Fruit fly (Drosophila melanogaster) whole organism, wandering third instar larva: ENCODE data around the gene Kots.

Experiments
- Abd-B ChIP-seq: fragments of >200 bp; optimal IDR thresholded peaks from 2 replicates; lab custom pipeline; 2017; ENCODE audit warnings: missing biosample characterization, missing genetic modification characterization
- CG32264 ChIP-seq: fragments of 200-800 bp; sonication (Bioruptor generic); optimal IDR thresholded peaks from 2 replicates; lab custom pipeline; 2016; ENCODE audit warnings: missing biosample characterization, missing genetic modification characterization
- CG9705 ChIP-seq: fragments of 200-800 bp; sonication (Bioruptor generic); optimal IDR thresholded peaks from 2 replicates; lab custom pipeline; 2018; ENCODE audit warnings: missing biosample characterization, mild to moderate bottlenecking, missing genetic modification characterization
- CrebA ChIP-seq: fragments of 200-800 bp; sonication (Bioruptor generic); optimal IDR thresholded peaks from 2 replicates; lab custom pipeline; 2016; ENCODE audit warnings: missing biosample characterization, mild to moderate bottlenecking, missing genetic modification characterization, borderline replicate concordance
- Dfd ChIP-seq: fragments of >200 bp; optimal IDR thresholded peaks from 2 replicates; lab custom pipeline; 2017; ENCODE audit warnings: missing biosample characterization, missing genetic modification characterization
- GATAd ChIP-seq: sonication (Bioruptor generic); optimal IDR thresholded peaks from 2 replicates; lab custom pipeline; 2016; ENCODE audit warnings: missing biosample characterization, missing genetic modification characterization
- Hnf4 ChIP-seq: fragments of 200-800 bp; sonication (Bioruptor generic); optimal IDR thresholded peaks from 2 replicates; lab custom pipeline; 2016; ENCODE audit warnings: missing biosample characterization, mild to moderate bottlenecking, missing genetic modification characterization
- Hr83 ChIP-seq: fragments of 200-300 bp; sonication (Bioruptor generic); optimal IDR thresholded peaks from 2 replicates; lab custom pipeline; 2016; ENCODE audit warnings: missing biosample characterization, mild to moderate bottlenecking, missing genetic modification characterization, moderate library complexity; ENCODE audit not compliant: poor library complexity, severe bottlenecking
- Jra ChIP-seq: sonication (Bioruptor generic); optimal IDR thresholded peaks from 2 replicates; lab custom pipeline; 2016; ENCODE audit warnings: missing biosample characterization, missing genetic modification characterization
- Mio ChIP-seq: sonication (Bioruptor generic); optimal IDR thresholded peaks from 2 replicates; lab custom pipeline; 2016; ENCODE audit warnings: missing biosample characterization, missing genetic modification characterization
- N ChIP-seq: fragments of >200 bp; optimal IDR thresholded peaks from 2 replicates; lab custom pipeline; 2018; ENCODE audit warnings: missing biosample characterization, missing external identifiers, missing genetic modification characterization
- OdsH ChIP-seq: fragments of 200-800 bp; sonication (Bioruptor generic); optimal IDR thresholded peaks from 2 replicates; lab custom pipeline; 2016; ENCODE audit warnings: missing biosample characterization, mild to moderate bottlenecking, missing genetic modification characterization
- Rel ChIP-seq, 2 experiments: fragments of 200-800 bp; sonication (Bioruptor generic) in 1 of 2; optimal IDR thresholded peaks; 2 replicates in 1 of 2; 3 replicates in 1 of 2; lab custom pipeline; 2016 to 2019; ENCODE audit warnings: mild to moderate bottlenecking in 2 of 2, missing biosample characterization in 2 of 2, missing genetic modification characterization in 2 of 2, moderate library complexity in 1 of 2
- Sp1 ChIP-seq: fragments of 200-800 bp; sonication (Bioruptor generic); optimal IDR thresholded peaks from 3 replicates; lab custom pipeline; 2019; ENCODE audit warnings: missing biosample characterization, mild to moderate bottlenecking, missing genetic modification characterization, moderate library complexity
- Vsx2 ChIP-seq: fragments of 200-300, 225-300 bp; sonication (Bioruptor generic); optimal IDR thresholded peaks from 2 replicates; lab custom pipeline; 2018; ENCODE audit warnings: missing biosample characterization, missing genetic modification characterization; ENCODE audit not compliant: partially characterized antibody
- br ChIP-seq: fragments of 200-800 bp; sonication (Bioruptor generic); optimal IDR thresholded peaks from 2 replicates; lab custom pipeline; 2016; ENCODE audit warnings: missing biosample characterization, missing genetic modification characterization
- brk ChIP-seq: fragments of 200-800 bp; sonication (Bioruptor generic); optimal IDR thresholded peaks from 2 replicates; lab custom pipeline; 2016; ENCODE audit warnings: missing biosample characterization, mild to moderate bottlenecking, missing genetic modification characterization
- dl ChIP-seq, 2 experiments: fragments of 175-275, 200-275 bp in 1 of 2; fragments of 200-275 bp in 1 of 2; sonication (Bioruptor generic); optimal IDR thresholded peaks; lab custom pipeline; 2018; ENCODE audit warnings: mild to moderate bottlenecking in 2 of 2, missing biosample characterization in 2 of 2, missing genetic modification characterization in 2 of 2, moderate library complexity in 2 of 2; ENCODE audit not compliant: partially characterized antibody in 2 of 2, insufficient read depth in 1 of 2
- dmrt93B ChIP-seq: fragments of 200-800 bp; sonication (Bioruptor generic); optimal IDR thresholded peaks from 2 replicates; lab custom pipeline; 2018; ENCODE audit warnings: missing biosample characterization, mild to moderate bottlenecking, missing genetic modification characterization
- ey ChIP-seq: fragments of 200-800 bp; sonication (Bioruptor generic); optimal IDR thresholded peaks from 2 replicates; lab custom pipeline; 2016; ENCODE audit warnings: missing biosample characterization, missing genetic modification characterization
- foxo ChIP-seq, 2 experiments: fragments of 200-800 bp; sonication (Bioruptor generic); optimal IDR thresholded peaks; 2 replicates in 1 of 2; 3 replicates in 1 of 2; lab custom pipeline; 2016 to 2017; ENCODE audit warnings: missing biosample characterization in 2 of 2, missing genetic modification characterization in 2 of 2
- fru ChIP-seq: fragments of 200-800 bp; sonication (Bioruptor generic); optimal IDR thresholded peaks from 3 replicates; lab custom pipeline; 2016; ENCODE audit warnings: missing biosample characterization, mild to moderate bottlenecking, missing genetic modification characterization
- h ChIP-seq: fragments of 200-800 bp; sonication (Bioruptor generic); optimal IDR thresholded peaks from 3 replicates; lab custom pipeline; 2016; ENCODE audit warnings: missing biosample characterization, mild to moderate bottlenecking, missing genetic modification characterization
- jim ChIP-seq: fragments of 175-275, 200-325 bp; sonication (Bioruptor generic); optimal IDR thresholded peaks from 2 replicates; lab custom pipeline; 2016; ENCODE audit warnings: missing biosample characterization, mild to moderate bottlenecking, missing genetic modification characterization
- lola ChIP-seq: fragments of >200 bp; optimal IDR thresholded peaks from 2 replicates; lab custom pipeline; 2017; ENCODE audit warnings: missing biosample characterization, missing genetic modification characterization
- pan ChIP-seq: fragments of >200 bp; optimal IDR thresholded peaks from 2 replicates; lab custom pipeline; 2017
- psq ChIP-seq: fragments of 200-800 bp; sonication (Bioruptor generic); optimal IDR thresholded peaks from 3 replicates; lab custom pipeline; 2017; ENCODE audit warnings: missing biosample characterization, mild to moderate bottlenecking, missing genetic modification characterization, moderate library complexity
- rgr ChIP-seq: fragments of 200-800 bp; sonication (Bioruptor generic); optimal IDR thresholded peaks from 3 replicates; lab custom pipeline; 2016; ENCODE audit warnings: missing biosample characterization, mild to moderate bottlenecking, missing genetic modification characterization
- sage ChIP-seq: fragments of 200-800 bp; sonication (Bioruptor generic); optimal IDR thresholded peaks from 2 replicates; lab custom pipeline; 2016; ENCODE audit warnings: missing biosample characterization, mild to moderate bottlenecking, missing genetic modification characterization
- sv ChIP-seq: fragments of 200-800 bp; sonication (Bioruptor generic); optimal IDR thresholded peaks from 3 replicates; lab custom pipeline; 2016; ENCODE audit warnings: missing biosample characterization, missing genetic modification characterization
- tai ChIP-seq: sonication (Bioruptor generic); optimal IDR thresholded peaks from 2 replicates; lab custom pipeline; 2016; ENCODE audit warnings: missing biosample characterization, missing genetic modification characterization
- usp ChIP-seq: fragments of >200 bp; optimal IDR thresholded peaks from 2 replicates; lab custom pipeline; 2017; ENCODE audit warnings: missing biosample characterization, missing genetic modification characterization
- woc ChIP-seq: sonication (Bioruptor generic); optimal IDR thresholded peaks from 2 replicates; lab custom pipeline; 2016; ENCODE audit warnings: missing biosample characterization, mild to moderate bottlenecking, missing genetic modification characterization

Kots gene

dm6 chr3R:13998595-13998994, 34.6 kb upstream of the Kots start:
- no peak for TF ChIP-seq tai (GFP tag; lab: Kevin White, UChicago)
- TF ChIP-seq usp (GFP tag; lab: Kevin White, UChicago), result no peak
- TF ChIP-seq brk (GFP tag; lab: Kevin White, UChicago), result no peak
- no peak for TF ChIP-seq Jra (GFP tag; lab: Kevin White, UChicago)
- no peak for TF ChIP-seq sage
- no peak for TF ChIP-seq ey
- TF ChIP-seq sv (GFP tag; lab: Kevin White, UChicago), result no peak
- TF ChIP-seq CG32264 (GFP tag; lab: Kevin White, UChicago), result no peak
- TF ChIP-seq, all 38 proteins: peak for 0

- TF ChIP-seq Abd-B (GFP tag; lab: Kevin White, UChicago) (no peak), psq (GFP tag; lab: Kevin White, UChicago) (no peak), usp (GFP tag; lab: Kevin White, UChicago) (no peak), CrebA (GFP tag; lab: Kevin White, UChicago) (no peak), dmrt93B (no peak), pan (lab: Kevin White, UChicago) (no peak), CG9705 (GFP tag; lab: Kevin White, UChicago) (no peak), Sp1 (GFP tag; lab: Kevin White, UChicago) (no peak), brk (GFP tag; lab: Kevin White, UChicago) (no peak), sv (GFP tag; lab: Kevin White, UChicago) (no peak), lola (GFP tag; lab: Kevin White, UChicago) (no peak), Mio (GFP tag; lab: Kevin White, UChicago) (no peak), tai (GFP tag; lab: Kevin White, UChicago) (no peak), foxo (GFP tag; optimal IDR thresholded peaks at IDR 0.05; lab: Kevin White, UChicago) (no peak), N (no peak), rgr (no peak), Rel (GFP tag; optimal IDR thresholded peaks at IDR 0.05; lab: Kevin White, UChicago) (no peak), Rel (tag; optimal IDR thresholded peaks at IDR 0.05; lab: Kevin White, UChicago) (no peak), dl (GFP tag; optimal IDR thresholded peaks at IDR 0.05; lab: Kevin White, UChicago; ENCODE audit: insufficient read depth in 1 of 2, partially characterized antibody in 2 of 2) (no peak)
Measured at dm6 chr3R:13998162-13998561, 34.2 kb upstream of the Kots start.

- TF ChIP-seq h (GFP tag; lab: Kevin White, UChicago), result no peak
- no peak for TF ChIP-seq pan (lab: Kevin White, UChicago)
- no peak for TF ChIP-seq woc (GFP tag; lab: Kevin White, UChicago)
- no peak for TF ChIP-seq Dfd
- TF ChIP-seq CG9705 (GFP tag; lab: Kevin White, UChicago), result no peak
- no peak for TF ChIP-seq CrebA (GFP tag; lab: Kevin White, UChicago)
Measured at dm6 chr3R:13997762-13998161, 33.8 kb upstream of the Kots start.

dm6 chr3R:13995933-13996332, 32.0 kb upstream of the Kots start:
- no peak for TF ChIP-seq OdsH (GFP tag; lab: Kevin White, UChicago)
- TF ChIP-seq Dfd, result no peak
- no peak for TF ChIP-seq sv (GFP tag; lab: Kevin White, UChicago)
- no peak for TF ChIP-seq GATAd (GFP tag; lab: Kevin White, UChicago)
- no peak for TF ChIP-seq CrebA (GFP tag; lab: Kevin White, UChicago)
- TF ChIP-seq Hr83 (GFP tag; lab: Kevin White, UChicago), result no peak
- TF ChIP-seq ey, result no peak
- TF ChIP-seq fru (GFP tag; lab: Kevin White, UChicago), result no peak
- no peak for TF ChIP-seq sage
- TF ChIP-seq CG32264 (GFP tag; lab: Kevin White, UChicago), result no peak
- no peak for TF ChIP-seq Rel (GFP tag; optimal IDR thresholded peaks at IDR 0.05; lab: Kevin White, UChicago)
- no peak for TF ChIP-seq Rel (tag; optimal IDR thresholded peaks at IDR 0.05; lab: Kevin White, UChicago)
- TF ChIP-seq foxo (GFP tag; optimal IDR thresholded peaks at IDR 0.05; lab: Kevin White, UChicago), result no peak
- no peak for TF ChIP-seq dl (GFP tag; optimal IDR thresholded peaks at IDR 0.05; lab: Kevin White, UChicago; ENCODE audit: insufficient read depth in 1 of 2, partially characterized antibody in 2 of 2)
- no peak for TF ChIP-seq lola (GFP tag; lab: Kevin White, UChicago)
- TF ChIP-seq, all 38 proteins: peak for 0

- TF ChIP-seq foxo (GFP tag; optimal IDR thresholded peaks at IDR 0.05; lab: Kevin White, UChicago) (no peak), lola (GFP tag; lab: Kevin White, UChicago) (no peak), rgr (no peak), br (no peak), pan (lab: Kevin White, UChicago) (no peak), jim (no peak), Hnf4 (no peak), Vsx2 (no peak), h (GFP tag; lab: Kevin White, UChicago) (no peak)
Measured at dm6 chr3R:13995426-13995825, 31.5 kb upstream of the Kots start.
